Worm (Caenorhabditis elegans) whole organism, midembryonic: ENCODE results near the gene F55C5.17.

ENCODE experiments used
- T22C8.4 ChIP-seq: fragments of 200-800 bp; sonication (Bioruptor generic); IDR thresholded peaks from 2 replicates; pipeline ENCODE4 v1.3.6; 2022; ENCODE audit warnings: missing genetic modification characterization, missing compliant biosample characterization
- cog-1 ChIP-seq: sonication (generic microtip); optimal IDR thresholded peaks from 2 replicates; lab custom pipeline; 2016; ENCODE audit warnings: missing genetic modification characterization, missing compliant biosample characterization
- flt-1 ChIP-seq: fragments of 200-800 bp; sonication (Bioruptor generic); IDR thresholded peaks from 2 replicates; pipeline ENCODE4 v1.3.6; 2022; ENCODE audit warnings: missing genetic modification characterization, missing compliant biosample characterization
- klf-2 ChIP-seq: fragments of 200-800 bp; sonication (Bioruptor generic); conservative IDR thresholded peaks from 2 replicates; pipeline ENCODE4 v1.3.6; 2022; ENCODE audit warnings: missing genetic modification reagents, missing genetic modification characterization, missing compliant biosample characterization
- med-1 ChIP-seq: sonication (generic microtip); optimal IDR thresholded peaks from 2 replicates; lab custom pipeline; 2017; ENCODE audit warnings: missing genetic modification characterization, mild to moderate bottlenecking, missing compliant biosample characterization, antibody characterized with exemption, missing genetic modification reagents; ENCODE audit not compliant: insufficient read depth
- ref-1 ChIP-seq: fragments of 200-800 bp; sonication (Bioruptor generic); conservative IDR thresholded peaks from 2 replicates; pipeline ENCODE4 v1.3.6; 2022; ENCODE audit warnings: missing genetic modification reagents, missing genetic modification characterization, missing compliant biosample characterization
- tab-1 ChIP-seq: fragments of 200-800 bp; sonication (Bioruptor generic); IDR thresholded peaks from 2 replicates; pipeline ENCODE4 v1.3.6; 2022; ENCODE audit warnings: missing genetic modification characterization, missing compliant biosample characterization
- ztf-23 ChIP-seq: fragments of 200-800 bp; sonication (Bioruptor generic); IDR thresholded peaks from 2 replicates; pipeline ENCODE4 v1.3.6; 2022; ENCODE audit warnings: missing genetic modification reagents, missing genetic modification characterization, missing compliant biosample characterization
- ztf-29 ChIP-seq: fragments of 200-800 bp; sonication (Bioruptor generic); IDR thresholded peaks from 2 replicates; pipeline ENCODE4 v1.3.6; 2022; ENCODE audit warnings: missing genetic modification reagents, missing genetic modification characterization, missing compliant biosample characterization

ce11 chrV:12351842-12352241 is 49.5 kb downstream of the F55C5.17 start:
- TF ChIP-seq ref-1 (GFP tag; lab: Robert Waterston, UW), result no peak
- TF ChIP-seq tab-1 (GFP tag; lab: Robert Waterston, UW), result no peak
- no peak for TF ChIP-seq ztf-23 (GFP tag; lab: Robert Waterston, UW)
- no peak for TF ChIP-seq ztf-29 (GFP tag; lab: Robert Waterston, UW)
- TF ChIP-seq klf-2 (GFP tag; lab: Robert Waterston, UW), result no peak
- no peak for TF ChIP-seq cog-1 (tag; lab: Kevin White, UChicago)
- TF ChIP-seq T22C8.4 (GFP tag; lab: Robert Waterston, UW), result no peak
- no peak for TF ChIP-seq flt-1
- TF ChIP-seq med-1 (GFP tag; lab: Kevin White, UChicago), result no peak
